Fruit fly (Drosophila melanogaster) whole organism, embryonic: ENCODE data around the gene ocn.

ENCODE experiments used
- B-H1 ChIP-seq: fragments of 200-800 bp; sonication (Bioruptor generic); IDR thresholded peaks from 3 replicates; pipeline ENCODE4 v1.3.6; 2022; ENCODE audit warnings: missing biosample characterization, missing genetic modification characterization
- BtbVII ChIP-seq: fragments of 200-800 bp; sonication (Bioruptor generic); optimal IDR thresholded peaks from 3 replicates; lab custom pipeline; 2017; ENCODE audit warnings: missing biosample characterization, mild to moderate bottlenecking, missing genetic modification characterization
- CG11456 ChIP-seq: fragments of 200-800 bp; sonication (Bioruptor generic); IDR thresholded peaks from 3 replicates; pipeline ENCODE4 v1.3.6; 2022; ENCODE audit warnings: missing biosample characterization, missing genetic modification characterization
- CG11696 ChIP-seq: fragments of 200-800 bp; sonication (Bioruptor generic); IDR thresholded peaks from 2 replicates; pipeline ENCODE4 v1.3.6; 2022; ENCODE audit warnings: missing biosample characterization, missing genetic modification characterization
- CG11723 ChIP-seq: fragments of 200-800 bp; sonication (Bioruptor generic); optimal IDR thresholded peaks from 2 replicates; lab custom pipeline; 2017; ENCODE audit warnings: missing biosample characterization, mild to moderate bottlenecking, missing genetic modification characterization
- CG12236 ChIP-seq: fragments of 200-800 bp; sonication (Bioruptor generic); optimal IDR thresholded peaks from 2 replicates; lab custom pipeline; 2016; ENCODE audit warnings: missing biosample characterization, missing genetic modification characterization
- CG13287 ChIP-seq: fragments of 200-800 bp; sonication (Bioruptor generic); IDR thresholded peaks from 2 replicates; pipeline ENCODE4 v1.3.6; 2022; ENCODE audit warnings: missing biosample characterization, missing genetic modification characterization; ENCODE audit not compliant: partially characterized antibody
- CG13894 ChIP-seq: fragments of 200-800 bp; sonication (Bioruptor generic); optimal IDR thresholded peaks from 3 replicates; lab custom pipeline; 2018; ENCODE audit warnings: missing biosample characterization, mild to moderate bottlenecking, missing genetic modification characterization, moderate library complexity
- CG30403 ChIP-seq: fragments of 200-800 bp; sonication (Bioruptor generic); optimal IDR thresholded peaks from 3 replicates; lab custom pipeline; 2016; ENCODE audit warnings: missing biosample characterization, missing genetic modification characterization
- CG3065 ChIP-seq: fragments of 200-800 bp; sonication (Bioruptor generic); optimal IDR thresholded peaks from 2 replicates; lab custom pipeline; 2016; ENCODE audit warnings: missing biosample characterization, missing genetic modification characterization
- CG4820 ChIP-seq: fragments of 200-800 bp; sonication (Bioruptor generic); optimal IDR thresholded peaks from 3 replicates; lab custom pipeline; 2016; ENCODE audit warnings: missing biosample characterization, missing genetic modification characterization
- CG5245 ChIP-seq: fragments of 200-800 bp; sonication (Bioruptor generic); optimal IDR thresholded peaks from 3 replicates; lab custom pipeline; 2016; ENCODE audit warnings: missing biosample characterization, missing genetic modification characterization
- CG5953 ChIP-seq: fragments of 200-800 bp; sonication (Bioruptor generic); IDR thresholded peaks from 2 replicates; pipeline ENCODE4 v1.3.6; 2022; ENCODE audit warnings: missing biosample characterization, missing genetic modification characterization
- CG6272 ChIP-seq: fragments of 200-800 bp; sonication (Bioruptor generic); IDR thresholded peaks from 2 replicates; pipeline ENCODE4 v1.3.6; 2022; ENCODE audit warnings: missing biosample characterization, missing genetic modification characterization
- CG6765 ChIP-seq: fragments of 200-800 bp; sonication (Bioruptor generic); optimal IDR thresholded peaks from 3 replicates; lab custom pipeline; 2017; ENCODE audit warnings: missing biosample characterization, mild to moderate bottlenecking, missing genetic modification characterization
- CG7963 ChIP-seq: fragments of 200-800 bp; sonication (Bioruptor generic); IDR thresholded peaks from 3 replicates; pipeline ENCODE4 v1.3.6; 2022; ENCODE audit warnings: missing biosample characterization, missing genetic modification characterization; ENCODE audit not compliant: partially characterized antibody
- CG8944 ChIP-seq: fragments of 200-800 bp; sonication (Bioruptor generic); optimal IDR thresholded peaks from 3 replicates; lab custom pipeline; 2016; ENCODE audit warnings: missing biosample characterization, missing genetic modification characterization
- CG9215 ChIP-seq: fragments of 200-800 bp; sonication (Bioruptor generic); IDR thresholded peaks from 2 replicates; pipeline ENCODE4 v1.3.6; 2022; ENCODE audit warnings: missing biosample characterization, missing genetic modification characterization
- CG9437 ChIP-seq: fragments of 200-800 bp; sonication (Bioruptor generic); optimal IDR thresholded peaks from 2 replicates; lab custom pipeline; 2018; ENCODE audit warnings: missing biosample characterization, mild to moderate bottlenecking, missing genetic modification characterization
- HHEX ChIP-seq: fragments of 200-800 bp; sonication (Bioruptor generic); optimal IDR thresholded peaks from 3 replicates; lab custom pipeline; 2017; ENCODE audit warnings: missing biosample characterization, mild to moderate bottlenecking, missing genetic modification characterization, missing genetic modification reagents
- HLH3B ChIP-seq: fragments of 200-800 bp; sonication (Bioruptor generic); IDR thresholded peaks from 2 replicates; pipeline ENCODE4 v1.3.6; 2022; ENCODE audit warnings: missing biosample characterization, missing genetic modification characterization
- HLH54F ChIP-seq: fragments of 200-800 bp; sonication (Bioruptor generic); optimal IDR thresholded peaks from 3 replicates; lab custom pipeline; 2016; ENCODE audit warnings: missing biosample characterization, missing genetic modification characterization
- Hsf ChIP-seq: fragments of 200-800 bp; sonication (Bioruptor generic); optimal IDR thresholded peaks from 3 replicates; lab custom pipeline; 2016; ENCODE audit warnings: missing biosample characterization, missing genetic modification characterization
- MESR4 ChIP-seq: fragments of 200-800 bp; sonication (Bioruptor generic); optimal IDR thresholded peaks from 2 replicates; lab custom pipeline; 2018; ENCODE audit warnings: missing biosample characterization, mild to moderate bottlenecking, missing genetic modification characterization, moderate library complexity
- Mes4 ChIP-seq: fragments of 200-800 bp; sonication (Bioruptor generic); optimal IDR thresholded peaks from 2 replicates; lab custom pipeline; 2016; ENCODE audit warnings: missing biosample characterization, missing genetic modification characterization
- NC2α ChIP-seq: fragments of 200-800 bp; sonication (Bioruptor generic); optimal IDR thresholded peaks from 2 replicates; lab custom pipeline; 2016; ENCODE audit warnings: missing biosample characterization, missing genetic modification characterization
- Oaz ChIP-seq: fragments of 200-800 bp; sonication (Bioruptor generic); IDR thresholded peaks from 2 replicates; pipeline ENCODE4 v1.3.6; 2022; ENCODE audit warnings: missing biosample characterization, missing genetic modification characterization
- Six4 ChIP-seq: fragments of 200-800 bp; sonication (Bioruptor generic); optimal IDR thresholded peaks from 2 replicates; lab custom pipeline; 2016; ENCODE audit warnings: missing biosample characterization, missing genetic modification characterization
- aop ChIP-seq: fragments of 200-800 bp; sonication (Bioruptor generic); IDR thresholded peaks from 2 replicates; pipeline ENCODE4 v1.3.6; 2022; ENCODE audit warnings: missing biosample characterization, missing genetic modification characterization
- ara ChIP-seq: fragments of 200-800 bp; sonication (Bioruptor generic); IDR thresholded peaks from 2 replicates; pipeline ENCODE4 v1.3.6; 2022; ENCODE audit warnings: missing biosample characterization, missing genetic modification characterization
- chif ChIP-seq, 2 experiments: fragments of 200-800 bp; sonication (Bioruptor generic); optimal IDR thresholded peaks; 3 replicates each; lab custom pipeline; 2016; ENCODE audit warnings: missing biosample characterization in 2 of 2, missing genetic modification characterization in 2 of 2
- chn ChIP-seq: fragments of 200-800 bp; sonication (Bioruptor generic); optimal IDR thresholded peaks from 2 replicates; lab custom pipeline; 2016; ENCODE audit warnings: missing biosample characterization, missing genetic modification characterization
- dimm ChIP-seq: fragments of 200-800 bp; sonication (Bioruptor generic); IDR thresholded peaks from 2 replicates; pipeline ENCODE4 v1.3.6; 2022; ENCODE audit warnings: missing biosample characterization, missing genetic modification characterization
- fru ChIP-seq: fragments of >200 bp; optimal IDR thresholded peaks from 2 replicates; lab custom pipeline; 2017
- ftz-f1 ChIP-seq: fragments of 200-800 bp; sonication (Bioruptor generic); optimal IDR thresholded peaks from 2 replicates; lab custom pipeline; 2016; ENCODE audit warnings: missing biosample characterization, missing genetic modification characterization
- gt ChIP-seq: fragments of 200-800 bp; sonication (Bioruptor generic); IDR thresholded peaks from 2 replicates; pipeline ENCODE4 v1.3.6; 2022; ENCODE audit warnings: missing biosample characterization, missing genetic modification characterization
- jing ChIP-seq: fragments of 200-800 bp; sonication (Bioruptor generic); optimal IDR thresholded peaks from 2 replicates; lab custom pipeline; 2018; ENCODE audit warnings: missing biosample characterization, mild to moderate bottlenecking, missing genetic modification characterization
- knrl ChIP-seq: fragments of 200-800 bp; sonication (Bioruptor generic); IDR thresholded peaks from 3 replicates; pipeline ENCODE4 v1.3.6; 2022; ENCODE audit warnings: missing biosample characterization, missing genetic modification characterization; ENCODE audit not compliant: partially characterized antibody
- lola ChIP-seq, 3 experiments: fragments of >200 bp in 2 of 3; fragments of 200-800 bp in 1 of 3; sonication (Bioruptor generic) in 1 of 3; optimal IDR thresholded peaks; 2 replicates each; lab custom pipeline; 2017 to 2019; ENCODE audit warnings: missing biosample characterization in 3 of 3, missing genetic modification characterization in 3 of 3, mild to moderate bottlenecking in 1 of 3, moderate library complexity in 1 of 3
- mld ChIP-seq: fragments of 200-800 bp; sonication (Bioruptor generic); IDR thresholded peaks from 3 replicates; pipeline ENCODE4 v1.3.6; 2022; ENCODE audit warnings: missing biosample characterization, missing genetic modification characterization; ENCODE audit not compliant: partially characterized antibody
- pan ChIP-seq, 4 experiments: fragments of >200 bp in 3 of 4; fragments of 200-800 bp in 1 of 4; sonication (Bioruptor generic) in 1 of 4; optimal IDR thresholded peaks in 3 of 4; IDR thresholded peaks in 1 of 4; 2 replicates each; pipeline versions ENCODE4 v1.3.6 to Lab custom; 2017 to 2022; ENCODE audit warnings: missing biosample characterization in 2 of 4, missing genetic modification characterization in 2 of 4, mixed read lengths in 1 of 4
- sd ChIP-seq: fragments of 200-800 bp; sonication (Bioruptor generic); optimal IDR thresholded peaks from 3 replicates; lab custom pipeline; 2018; ENCODE audit warnings: missing biosample characterization, mild to moderate bottlenecking, missing genetic modification characterization, moderate library complexity
- slou ChIP-seq: fragments of 200-800 bp; sonication (Bioruptor generic); optimal IDR thresholded peaks from 3 replicates; lab custom pipeline; 2016; ENCODE audit warnings: missing biosample characterization, missing genetic modification characterization
- tap ChIP-seq: fragments of 200-800 bp; optimal IDR thresholded peaks from 3 replicates; lab custom pipeline; 2019; ENCODE audit warnings: missing biosample characterization, mild to moderate bottlenecking, missing genetic modification characterization, moderate library complexity
- trh ChIP-seq: fragments of 200-800 bp; sonication (Bioruptor generic); optimal IDR thresholded peaks from 2 replicates; lab custom pipeline; 2016; ENCODE audit warnings: missing biosample characterization, missing genetic modification characterization
- vnd ChIP-seq: fragments of 200-800 bp; sonication (Bioruptor generic); IDR thresholded peaks from 3 replicates; pipeline ENCODE4 v1.3.6; 2022; ENCODE audit warnings: missing biosample characterization, missing genetic modification characterization; ENCODE audit not compliant: partially characterized antibody
- wek ChIP-seq: fragments of 200-800 bp; sonication (Bioruptor generic); optimal IDR thresholded peaks from 3 replicates; lab custom pipeline; 2018; ENCODE audit warnings: missing biosample characterization, mild to moderate bottlenecking, missing genetic modification characterization, moderate library complexity
- zen2 ChIP-seq: fragments of 200-800 bp; sonication (Bioruptor generic); IDR thresholded peaks from 3 replicates; pipeline ENCODE4 v1.3.6; 2022; ENCODE audit warnings: missing biosample characterization, missing genetic modification characterization; ENCODE audit not compliant: partially characterized antibody
- zfh1 ChIP-seq: fragments of 200-800 bp; sonication (Bioruptor generic); IDR thresholded peaks from 3 replicates; pipeline ENCODE4 v1.3.6; 2022; ENCODE audit warnings: missing biosample characterization, missing genetic modification characterization

The ocn gene

dm6 chr3R:30043139-30043744, 5.7 kb upstream of the ocn start, which contains the start of gene Sry-delta (continued):
- TF ChIP-seq aop (GFP tag; lab: Robert Waterston, UW) (peak; percentile 83), Six4 (GFP tag; lab: Kevin White, UChicago) (peak; percentile 64), MESR4 (GFP tag; lab: Kevin White, UChicago) (peak; percentile 95), fru (lab: Kevin White, UChicago) (no peak), ftz-f1 (GFP tag; lab: Kevin White, UChicago) (peak; percentile 79), wek (GFP tag; lab: Kevin White, UChicago) (peak; percentile 23), sd (tag; lab: Kevin White, UChicago) (no peak), dimm (GFP tag; lab: Robert Waterston, UW) (0 out of 2 replicates have a peak, but pooled peaks have one; percentile 3), tap (peak; percentile 51), CG13894 (tag; lab: Kevin White, UChicago) (peak; percentile 89), HHEX (peak; percentile 73), pan (optimal IDR thresholded peaks at IDR 0.05; lab: Kevin White, UChicago) (no peak), pan (GFP tag; optimal IDR thresholded peaks at IDR 0.05 in 1 of 2, IDR thresholded peaks at IDR 0.05 in 1 of 2) (peak in 1 of 2 experiments; percentile 78), CG12236 (GFP tag; lab: Kevin White, UChicago) (peak; percentile 18), CG4820 (peak; percentile 65), chn (peak; percentile 85), CG7963 (GFP tag; lab: Robert Waterston, UW) (no peak), BtbVII (GFP tag; lab: Kevin White, UChicago) (peak; percentile 19), CG8944 (GFP tag; lab: Kevin White, UChicago) (peak; percentile 85), CG5953 (GFP tag; lab: Robert Waterston, UW) (0 out of 2 replicates have a peak, but pooled peaks have one; percentile 23), B-H1 (GFP tag; lab: Robert Waterston, UW) (peak; percentile 45), chif (GFP tag; optimal IDR thresholded peaks at IDR 0.05; lab: Kevin White, UChicago) (peak; percentile 78 to 80), Hsf (GFP tag; lab: Kevin White, UChicago) (peak; percentile 87), CG6765 (GFP tag; lab: Kevin White, UChicago) (peak; percentile 40), Mes4 (GFP tag; lab: Kevin White, UChicago) (peak; percentile 61), CG6272 (GFP tag; lab: Robert Waterston, UW) (peak; percentile 69), lola (GFP tag; optimal IDR thresholded peaks at IDR 0.05; lab: Kevin White, UChicago) (peak in 1 of 3 experiments; percentile 34), slou (peak; percentile 68), zfh1 (GFP tag; lab: Robert Waterston, UW) (peak; percentile 73; the same call in 2 of the 3 replicates), gt (GFP tag; lab: Robert Waterston, UW) (no peak), CG3065 (GFP tag; lab: Kevin White, UChicago) (peak; percentile 45), CG11696 (GFP tag; lab: Robert Waterston, UW) (no peak), CG13287 (GFP tag; lab: Robert Waterston, UW) (peak; percentile 89), ara (GFP tag; lab: Robert Waterston, UW) (peak; percentile 76), CG11723 (GFP tag; lab: Kevin White, UChicago) (peak; percentile 74), zen2 (GFP tag; lab: Robert Waterston, UW) (no peak; the same call in 2 of the 3 replicates), NC2α (GFP tag; lab: Kevin White, UChicago) (peak; percentile 69), knrl (GFP tag; lab: Robert Waterston, UW) (peak; percentile 79), jing (GFP tag; lab: Kevin White, UChicago) (no peak), CG9437 (GFP tag; lab: Kevin White, UChicago) (no peak), HLH3B (peak; percentile 63), CG5245 (GFP tag; lab: Kevin White, UChicago) (peak; percentile 75), CG30403 (GFP tag; lab: Kevin White, UChicago) (peak; percentile 90), trh (GFP tag; lab: Kevin White, UChicago) (peak; percentile 75), mld (GFP tag; lab: Robert Waterston, UW) (peak; percentile 41; the same call in 1 of the 3 replicates), vnd (peak; percentile 46; the same call in 2 of the 3 replicates), CG11456 (peak; percentile 94), HLH54F (GFP tag; lab: Kevin White, UChicago) (peak; percentile 90), Oaz (GFP tag; lab: Robert Waterston, UW) (peak; percentile 49), CG9215 (GFP tag; lab: Robert Waterston, UW) (peak; percentile 75)
